Worm (Caenorhabditis elegans): ENCODE measurements around the gene sre-7.
A peak's percentile ranks its signal among the peaks of the same experiment; 100 is the strongest.
"Not testable (repeated sequence)": the region's sequence is repeated elsewhere in the genome, so short reads cannot be mapped to it uniquely, and the experiment has no call there.

DNA sequence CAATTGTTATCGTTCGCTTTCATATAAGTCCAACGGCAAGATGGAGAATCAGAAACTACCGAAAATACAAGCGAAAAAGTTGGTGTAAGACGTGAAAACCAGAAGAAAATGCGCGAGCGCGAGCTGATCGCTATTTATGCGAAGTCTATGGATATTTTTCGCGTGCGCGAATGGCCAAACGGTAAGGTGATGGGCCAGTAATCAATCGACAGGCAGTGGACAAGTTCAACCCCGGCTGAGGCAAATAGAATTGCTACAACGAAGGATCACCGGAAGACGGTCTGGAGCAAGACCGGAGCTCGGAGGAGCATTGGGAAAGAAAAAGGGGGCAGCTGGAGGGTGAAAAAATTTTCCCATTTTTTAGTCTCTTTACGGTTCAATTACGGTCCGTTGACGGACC is 6.6 kb upstream of the sre-7 start:
- not testable (repeated sequence) for TF ChIP-seq hnd-1 (tag; optimal IDR thresholded peaks at IDR 0.05)
- TF ChIP-seq pes-1 (GFP tag; IDR thresholded peaks at IDR 0.05) = peak; percentile 65

Measured in whole organism, early embryonic.